Worm (Caenorhabditis elegans) whole organism, L2 larva: ENCODE results near the gene fat-5.

ENCODE experiments used
- F13H6.1 ChIP-seq: sonication (generic microtip); optimal IDR thresholded peaks from 2 replicates; lab custom pipeline; 2016; ENCODE audit warnings: missing genetic modification characterization, missing compliant biosample characterization
- R02D3.7 ChIP-seq: fragments of 150-350 bp; optimal IDR thresholded peaks from 2 replicates; lab custom pipeline; 2014; ENCODE audit warnings: missing biosample characterization, missing genetic modification characterization
- Y55F3AM.14 ChIP-seq: fragments of 200-800 bp; sonication (Bioruptor generic); optimal IDR thresholded peaks from 2 replicates; lab custom pipeline; 2018; ENCODE audit warnings: mild to moderate bottlenecking, missing genetic modification characterization, missing compliant biosample characterization
- ZK546.5 ChIP-seq: sonication (generic microtip); optimal IDR thresholded peaks from 2 replicates; lab custom pipeline; 2017; ENCODE audit warnings: missing biosample characterization, missing genetic modification characterization
- aly-2 ChIP-seq: fragments of 150-350 bp; optimal IDR thresholded peaks from 2 replicates; lab custom pipeline; 2014; ENCODE audit warnings: missing biosample characterization, missing genetic modification characterization
- elt-3 ChIP-seq: sonication (generic microtip); optimal IDR thresholded peaks from 2 replicates; lab custom pipeline; 2017; ENCODE audit warnings: missing biosample characterization, missing genetic modification characterization
- nhr-10 ChIP-seq: sonication (generic microtip); optimal IDR thresholded peaks from 2 replicates; lab custom pipeline; 2017; ENCODE audit warnings: missing biosample characterization, missing genetic modification characterization
- nhr-12 ChIP-seq: fragments of 150-350 bp; optimal IDR thresholded peaks from 2 replicates; lab custom pipeline; 2014; ENCODE audit warnings: missing biosample characterization, missing genetic modification characterization
- nhr-6 ChIP-seq: fragments of 150-350 bp; optimal IDR thresholded peaks from 2 replicates; lab custom pipeline; 2014; ENCODE audit warnings: missing biosample characterization, missing genetic modification characterization
- ztf-4 ChIP-seq: fragments of 150-350 bp; optimal IDR thresholded peaks from 2 replicates; lab custom pipeline; 2014; ENCODE audit warnings: missing biosample characterization, missing genetic modification characterization

DNA sequence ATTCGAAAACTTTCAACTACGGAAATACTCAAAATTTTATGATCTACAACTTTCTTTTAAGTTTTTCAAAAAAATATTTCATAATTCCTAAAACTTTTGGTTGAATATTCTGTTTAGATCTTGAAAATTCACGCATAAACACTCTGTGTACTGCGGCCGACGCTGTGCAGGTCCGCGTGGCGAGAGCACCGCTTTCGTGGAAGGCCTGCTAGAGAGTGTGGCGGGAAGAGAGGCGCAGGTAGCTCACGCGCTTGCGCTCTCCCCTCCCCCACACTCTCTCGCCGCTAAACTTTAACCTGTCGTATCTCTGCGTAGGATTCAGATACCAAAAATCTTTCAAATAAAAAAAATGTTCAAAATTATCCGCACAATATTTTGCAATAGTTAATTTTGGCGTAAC is 41.5 kb upstream of the fat-5 start:
- TF ChIP-seq elt-3 (no peak), Y55F3AM.14 (GFP tag; lab: Kevin White, UChicago) (no peak), R02D3.7 (no peak), aly-2 (tag; lab: Kevin White, UChicago) (no peak), nhr-10 (tag; lab: Kevin White, UChicago) (no peak), ztf-4 (tag; lab: Kevin White, UChicago) (no peak), ZK546.5 (tag; lab: Kevin White, UChicago) (no peak), F13H6.1 (tag; lab: Kevin White, UChicago) (no peak), nhr-6 (tag; lab: Kevin White, UChicago) (no peak), nhr-12 (tag; lab: Kevin White, UChicago) (no peak)
